Fruit fly (Drosophila melanogaster) whole organism, embryonic: ENCODE results near the gene Acat2.

Source experiments
- B-H2 ChIP-seq: fragments of 200-800 bp; sonication (Bioruptor generic); optimal IDR thresholded peaks from 2 replicates; lab custom pipeline; 2018; ENCODE audit warnings: missing biosample characterization, mild to moderate bottlenecking, missing genetic modification characterization
- BtbVII ChIP-seq: fragments of 200-800 bp; sonication (Bioruptor generic); optimal IDR thresholded peaks from 3 replicates; lab custom pipeline; 2017; ENCODE audit warnings: missing biosample characterization, mild to moderate bottlenecking, missing genetic modification characterization
- CG11695 ChIP-seq: fragments of 200-800 bp; sonication (Bioruptor generic); IDR thresholded peaks from 3 replicates; pipeline ENCODE4 v1.3.6; 2022; ENCODE audit warnings: missing biosample characterization, missing genetic modification characterization
- CG11696 ChIP-seq: fragments of 200-800 bp; sonication (Bioruptor generic); IDR thresholded peaks from 2 replicates; pipeline ENCODE4 v1.3.6; 2022; ENCODE audit warnings: missing biosample characterization, missing genetic modification characterization
- CG12299 ChIP-seq: fragments of 200-800 bp; sonication (Bioruptor generic); optimal IDR thresholded peaks from 2 replicates; lab custom pipeline; 2018; ENCODE audit warnings: missing biosample characterization, mild to moderate bottlenecking, missing genetic modification characterization
- CG17328 ChIP-seq: fragments of 200-800 bp; sonication (Bioruptor generic); IDR thresholded peaks from 2 replicates; pipeline ENCODE4 v1.3.6; 2022; ENCODE audit warnings: missing biosample characterization, missing genetic modification characterization
- CG42726 ChIP-seq: fragments of 200-800 bp; sonication (Bioruptor generic); IDR thresholded peaks from 2 replicates; pipeline ENCODE4 v1.3.6; 2022; ENCODE audit warnings: missing biosample characterization, missing genetic modification characterization; ENCODE audit not compliant: partially characterized antibody
- CG4328 ChIP-seq: fragments of 200-800 bp; sonication (Bioruptor generic); optimal IDR thresholded peaks from 3 replicates; lab custom pipeline; 2017; ENCODE audit warnings: missing biosample characterization, missing genetic modification reagents, missing genetic modification characterization
- CG4360 ChIP-seq: fragments of 200-800 bp; sonication (Bioruptor generic); IDR thresholded peaks from 2 replicates; pipeline ENCODE4 v1.3.6; 2022; ENCODE audit warnings: missing biosample characterization, missing genetic modification characterization
- CG5245 ChIP-seq: fragments of 200-800 bp; sonication (Bioruptor generic); optimal IDR thresholded peaks from 3 replicates; lab custom pipeline; 2016; ENCODE audit warnings: missing biosample characterization, missing genetic modification characterization
- CG7963 ChIP-seq: fragments of 200-800 bp; sonication (Bioruptor generic); IDR thresholded peaks from 3 replicates; pipeline ENCODE4 v1.3.6; 2022; ENCODE audit warnings: missing biosample characterization, missing genetic modification characterization; ENCODE audit not compliant: partially characterized antibody
- CG8765 ChIP-seq: fragments of 200-800 bp; sonication (Bioruptor generic); IDR thresholded peaks from 2 replicates; pipeline ENCODE4 v1.3.6; 2022; ENCODE audit warnings: missing biosample characterization, missing genetic modification characterization
- CG9797 ChIP-seq: fragments of 200-800 bp; sonication (Bioruptor generic); optimal IDR thresholded peaks from 3 replicates; lab custom pipeline; 2018; ENCODE audit warnings: missing biosample characterization, mild to moderate bottlenecking, missing genetic modification characterization
- CkIIα-i1 ChIP-seq: fragments of 200-800 bp; sonication (Bioruptor generic); IDR thresholded peaks from 2 replicates; pipeline ENCODE4 v1.3.6; 2022; ENCODE audit warnings: missing biosample characterization, missing genetic modification characterization
- D19A ChIP-seq: fragments of 200-800 bp; optimal IDR thresholded peaks from 3 replicates; lab custom pipeline; 2019; ENCODE audit warnings: missing biosample characterization, mild to moderate bottlenecking, missing genetic modification characterization, moderate library complexity
- D19B ChIP-seq: fragments of 200-800 bp; sonication (Bioruptor generic); optimal IDR thresholded peaks from 2 replicates; lab custom pipeline; 2017; ENCODE audit warnings: missing biosample characterization, mild to moderate bottlenecking, missing genetic modification characterization
- Dek ChIP-seq: fragments of 200-800 bp; sonication (Bioruptor generic); optimal IDR thresholded peaks from 3 replicates; lab custom pipeline; 2019; ENCODE audit warnings: missing biosample characterization, mild to moderate bottlenecking, missing genetic modification characterization, moderate library complexity
- Dll ChIP-seq: fragments of 200-800 bp; sonication (Bioruptor generic); IDR thresholded peaks from 4 replicates; pipeline ENCODE4 v1.3.6; 2022; ENCODE audit warnings: missing biosample characterization, missing genetic modification characterization; ENCODE audit not compliant: partially characterized antibody
- Doc2 ChIP-seq: fragments of 200-800 bp; sonication (Bioruptor generic); IDR thresholded peaks from 2 replicates; pipeline ENCODE4 v1.3.6; 2022; ENCODE audit warnings: missing biosample characterization, missing genetic modification characterization
- Dp ChIP-seq: fragments of 200-800 bp; sonication (Bioruptor generic); optimal IDR thresholded peaks from 2 replicates; lab custom pipeline; 2018; ENCODE audit warnings: missing biosample characterization, mild to moderate bottlenecking, missing genetic modification characterization, moderate library complexity
- H15 ChIP-seq: fragments of 200-800 bp; sonication (Bioruptor generic); IDR thresholded peaks from 3 replicates; pipeline ENCODE4 v1.3.6; 2022; ENCODE audit warnings: missing biosample characterization, missing genetic modification characterization
- HLH4C ChIP-seq: fragments of 200-800 bp; sonication (Bioruptor generic); IDR thresholded peaks from 3 replicates; pipeline ENCODE4 v1.3.6; 2022; ENCODE audit warnings: missing biosample characterization, missing genetic modification characterization; ENCODE audit not compliant: partially characterized antibody
- Hr39 ChIP-seq: fragments of >200 bp; optimal IDR thresholded peaks from 2 replicates; lab custom pipeline; 2017
- Jarid2 ChIP-seq: fragments of 200-800 bp; sonication (Bioruptor generic); optimal IDR thresholded peaks from 3 replicates; lab custom pipeline; 2017; ENCODE audit warnings: mild to moderate bottlenecking, missing biosample characterization, missing genetic modification reagents, missing genetic modification characterization
- Max ChIP-seq: fragments of 200-800 bp; sonication (Bioruptor generic); optimal IDR thresholded peaks from 2 replicates; lab custom pipeline; 2016; ENCODE audit warnings: missing biosample characterization, mild to moderate bottlenecking, missing genetic modification characterization
- Myb ChIP-seq: fragments of 200-800 bp; sonication (Bioruptor generic); optimal IDR thresholded peaks from 2 replicates; lab custom pipeline; 2016; ENCODE audit warnings: missing biosample characterization, missing genetic modification characterization
- Usf ChIP-seq: fragments of 200-800 bp; sonication (Bioruptor generic); optimal IDR thresholded peaks from 2 replicates; lab custom pipeline; 2017; ENCODE audit warnings: missing genotype, missing biosample characterization, missing genetic modification characterization
- amos ChIP-seq: fragments of 200-800 bp; sonication (Bioruptor generic); IDR thresholded peaks from 2 replicates; pipeline ENCODE4 v1.3.6; 2022; ENCODE audit warnings: missing biosample characterization, missing genetic modification characterization; ENCODE audit not compliant: partially characterized antibody
- ap ChIP-seq: fragments of 200-800 bp; sonication (Bioruptor generic); IDR thresholded peaks from 2 replicates; pipeline ENCODE4 v1.3.6; 2022; ENCODE audit warnings: missing biosample characterization, missing genetic modification characterization
- ato ChIP-seq: fragments of 200-800 bp; sonication (Bioruptor generic); IDR thresholded peaks from 2 replicates; pipeline ENCODE4 v1.3.6; 2022; ENCODE audit warnings: missing biosample characterization, missing genetic modification characterization; ENCODE audit not compliant: partially characterized antibody
- bbx ChIP-seq: fragments of 200-800 bp; sonication (Bioruptor generic); IDR thresholded peaks from 2 replicates; pipeline ENCODE4 v1.3.6; 2022; ENCODE audit warnings: missing biosample characterization, missing genetic modification characterization; ENCODE audit not compliant: partially characterized antibody
- chinmo ChIP-seq: fragments of 200-800 bp; sonication (Bioruptor generic); IDR thresholded peaks from 4 replicates; pipeline ENCODE4 v1.3.6; 2022; ENCODE audit warnings: missing biosample characterization, missing genetic modification characterization; ENCODE audit not compliant: partially characterized antibody
- crc ChIP-seq: fragments of 200-800 bp; sonication (Bioruptor generic); optimal IDR thresholded peaks from 2 replicates; lab custom pipeline; 2016; ENCODE audit warnings: missing biosample characterization, missing genetic modification characterization
- dan ChIP-seq: fragments of 200-800 bp; sonication (Bioruptor generic); IDR thresholded peaks from 2 replicates; pipeline ENCODE4 v1.3.6; 2022; ENCODE audit warnings: missing biosample characterization, missing genetic modification characterization
- ftz-f1 ChIP-seq: fragments of 200-800 bp; sonication (Bioruptor generic); optimal IDR thresholded peaks from 2 replicates; lab custom pipeline; 2016; ENCODE audit warnings: missing biosample characterization, missing genetic modification characterization
- gce ChIP-seq: fragments of 200-800 bp; sonication (Bioruptor generic); IDR thresholded peaks from 3 replicates; pipeline ENCODE4 v1.3.6; 2022; ENCODE audit warnings: missing biosample characterization, missing genetic modification characterization
- gfzf ChIP-seq: fragments of 200-800 bp; sonication (Bioruptor generic); optimal IDR thresholded peaks from 2 replicates; lab custom pipeline; 2016; ENCODE audit warnings: missing biosample characterization, mild to moderate bottlenecking, missing genetic modification characterization, moderate library complexity
- hbn ChIP-seq: fragments of 200-800 bp; sonication (Bioruptor generic); IDR thresholded peaks from 2 replicates; pipeline ENCODE4 v1.3.6; 2022; ENCODE audit warnings: missing biosample characterization, missing genetic modification characterization; ENCODE audit not compliant: partially characterized antibody
- org-1 ChIP-seq: fragments of 200-800 bp; sonication (Bioruptor generic); optimal IDR thresholded peaks from 2 replicates; lab custom pipeline; 2017; ENCODE audit warnings: missing biosample characterization, missing genetic modification characterization
- phol ChIP-seq: fragments of 200-800 bp; sonication (Bioruptor generic); optimal IDR thresholded peaks from 3 replicates; lab custom pipeline; 2018; ENCODE audit warnings: missing biosample characterization, mild to moderate bottlenecking, missing genetic modification characterization, moderate library complexity
- row ChIP-seq: fragments of 200-800 bp; sonication (Bioruptor generic); IDR thresholded peaks from 3 replicates; pipeline ENCODE4 v1.3.6; 2022; ENCODE audit warnings: missing biosample characterization, missing genetic modification characterization
- sens-2 ChIP-seq: fragments of 200-800 bp; sonication (Bioruptor generic); IDR thresholded peaks from 2 replicates; pipeline ENCODE4 v1.3.6; 2022; ENCODE audit warnings: missing biosample characterization, missing genetic modification characterization
- sob ChIP-seq: fragments of 200-800 bp; sonication (Bioruptor generic); IDR thresholded peaks from 2 replicates; pipeline ENCODE4 v1.3.6; 2022; ENCODE audit warnings: missing biosample characterization, missing genetic modification characterization
- tx ChIP-seq: fragments of 200-800 bp; sonication (Bioruptor generic); optimal IDR thresholded peaks from 2 replicates; lab custom pipeline; 2016; ENCODE audit warnings: missing biosample characterization, missing genetic modification characterization
- unpg ChIP-seq: fragments of 200-800 bp; sonication (Bioruptor generic); optimal IDR thresholded peaks from 3 replicates; lab custom pipeline; 2018; ENCODE audit warnings: missing biosample characterization, mild to moderate bottlenecking, missing genetic modification characterization, moderate library complexity
- usp ChIP-seq: fragments of >200 bp; optimal IDR thresholded peaks from 2 replicates; lab custom pipeline; 2017; ENCODE audit warnings: missing biosample characterization, missing genetic modification characterization
- wek ChIP-seq: fragments of 200-800 bp; sonication (Bioruptor generic); optimal IDR thresholded peaks from 3 replicates; lab custom pipeline; 2018; ENCODE audit warnings: missing biosample characterization, mild to moderate bottlenecking, missing genetic modification characterization, moderate library complexity
- zen2 ChIP-seq: fragments of 200-800 bp; sonication (Bioruptor generic); IDR thresholded peaks from 3 replicates; pipeline ENCODE4 v1.3.6; 2022; ENCODE audit warnings: missing biosample characterization, missing genetic modification characterization; ENCODE audit not compliant: partially characterized antibody

The Acat2 gene

DNA sequence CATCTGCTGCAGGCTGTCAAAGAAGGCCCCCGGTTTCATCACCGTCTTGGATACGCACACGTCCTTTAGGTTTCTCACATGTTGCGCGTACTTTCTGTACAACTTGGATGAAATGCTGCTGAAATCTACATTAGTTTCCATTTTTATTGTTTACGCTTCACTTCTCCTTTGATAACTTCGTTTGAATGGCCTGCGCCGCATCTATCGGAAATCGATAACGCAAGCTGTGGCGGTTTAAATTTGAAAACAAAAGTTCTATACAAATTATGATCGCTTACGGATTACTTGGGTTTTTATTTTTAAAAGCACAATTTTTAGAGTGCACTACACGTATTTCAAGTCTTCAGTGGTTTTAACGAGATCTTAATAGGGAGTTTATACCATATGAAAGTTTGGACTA lies 30.2 kb downstream of the Acat2 start, which contains the start of gene msd5 (continued):
- peak; percentile 42 for TF ChIP-seq Myb (GFP tag; lab: Kevin White, UChicago)
- TF ChIP-seq gfzf (GFP tag; lab: Kevin White, UChicago), result peak; percentile 24
- no peak for TF ChIP-seq CkIIα-i1
- no peak for TF ChIP-seq org-1 (GFP tag; lab: Kevin White, UChicago)
- TF ChIP-seq dan, result no peak
- no peak for TF ChIP-seq CG11695 (GFP tag; lab: Robert Waterston, UW)
- no peak for TF ChIP-seq CG11696 (GFP tag; lab: Robert Waterston, UW)
- no peak for TF ChIP-seq tx
- TF ChIP-seq bbx (GFP tag; lab: Robert Waterston, UW), result peak; percentile 30; the same call in 1 of the 2 replicates
- no peak for TF ChIP-seq BtbVII (GFP tag; lab: Kevin White, UChicago)
- TF ChIP-seq ato (GFP tag; lab: Robert Waterston, UW), result peak; percentile 54; the same call in 1 of the 2 replicates
- TF ChIP-seq CG7963 (GFP tag; lab: Robert Waterston, UW), result peak; percentile 66
- TF ChIP-seq Hr39 (lab: Kevin White, UChicago), result no peak
- TF ChIP-seq hbn (GFP tag; lab: Robert Waterston, UW), result peak; percentile 21; the same call in 1 of the 2 replicates
- peak; percentile 92 for TF ChIP-seq Dp
- peak; percentile 77 for TF ChIP-seq HLH4C (GFP tag; lab: Robert Waterston, UW)
- TF ChIP-seq Usf, result no peak
- peak; percentile 14; the same call in 1 of the 2 replicates for TF ChIP-seq amos (GFP tag; lab: Robert Waterston, UW)
- peak; percentile 1 for TF ChIP-seq CG9797
- TF ChIP-seq phol (tag; lab: Kevin White, UChicago), result peak; percentile 10
- TF ChIP-seq, all 482 proteins: peak for 27

DNA sequence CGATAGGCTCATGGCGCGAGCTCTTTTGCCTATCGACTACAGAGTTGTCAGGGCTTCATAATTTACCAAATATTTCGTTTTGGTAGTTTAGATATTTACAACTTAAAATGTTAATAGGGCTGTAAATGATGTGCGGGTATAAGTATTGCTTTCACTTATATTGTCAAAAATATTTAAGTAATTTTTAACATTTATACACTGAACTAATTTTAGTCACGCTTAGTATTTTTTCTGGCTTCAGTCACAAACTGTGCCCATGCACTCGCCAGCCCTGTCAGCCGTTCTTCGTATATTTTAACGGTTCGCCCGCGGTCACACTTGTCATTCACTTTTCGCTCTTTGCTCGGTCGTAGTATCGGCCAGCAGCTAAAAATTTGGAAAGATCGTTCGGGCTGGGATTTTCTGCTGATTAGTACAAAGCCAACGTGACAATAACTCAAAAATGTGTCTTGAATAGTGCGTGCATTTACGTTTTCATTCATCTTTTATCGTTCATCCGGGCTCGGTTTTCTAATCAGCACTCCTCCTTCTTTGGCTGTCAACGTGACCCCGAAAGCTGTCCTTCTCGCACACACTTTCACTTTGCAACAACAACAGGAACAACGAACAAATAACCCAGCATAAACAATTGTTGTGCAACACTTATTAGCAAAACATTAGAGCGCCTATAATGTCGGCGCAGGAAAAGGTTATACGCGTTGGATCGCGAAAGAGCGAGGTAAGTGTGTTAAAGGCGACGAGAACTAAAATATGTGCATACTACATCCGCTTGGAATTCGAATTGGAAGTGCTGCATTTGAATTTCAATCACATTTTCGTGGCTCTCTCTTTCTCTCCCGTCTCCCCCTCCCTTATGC lies 32.1 kb downstream of the Acat2 start, which contains the start of the genes Hmbs and CG2211:
TSS of gene Hmbs (plus strand) at position 319 of the 857 bp plus-strand sequence.
TSS of gene CG2211 (minus strand) at position 789 of the 857 bp plus-strand sequence.
- TF ChIP-seq CG4328, result peak; percentile 88
- peak; percentile 76 for TF ChIP-seq crc (GFP tag; lab: Kevin White, UChicago)
- TF ChIP-seq D19B (GFP tag; lab: Kevin White, UChicago), result peak; percentile 63
- TF ChIP-seq CG42726 (GFP tag; lab: Robert Waterston, UW), result peak; percentile 60
- TF ChIP-seq CG8765 (GFP tag; lab: Robert Waterston, UW), result peak; percentile 70
- peak; percentile 90 for TF ChIP-seq sob
- TF ChIP-seq Dll (GFP tag; lab: Robert Waterston, UW), result peak; percentile 70; the same call in 3 of the 4 replicates
- TF ChIP-seq CG12299 (tag; lab: Kevin White, UChicago), result peak; percentile 22
- TF ChIP-seq sens-2 (GFP tag; lab: Robert Waterston, UW), result peak; percentile 74
- peak; percentile 64 for TF ChIP-seq Jarid2
- TF ChIP-seq CG4360 (GFP tag; lab: Robert Waterston, UW), result peak; percentile 66; the same call in 1 of the 2 replicates
- peak; percentile 78 for TF ChIP-seq H15 (GFP tag; lab: Robert Waterston, UW)
- peak; percentile 96 for TF ChIP-seq row (GFP tag; lab: Robert Waterston, UW)
- TF ChIP-seq zen2 (GFP tag; lab: Robert Waterston, UW), result no peak
- peak; percentile 54; the same call in 1 of the 2 replicates for TF ChIP-seq ap (GFP tag; lab: Robert Waterston, UW)
- TF ChIP-seq gce (GFP tag; lab: Robert Waterston, UW), result peak; percentile 68; the same call in 2 of the 3 replicates
- TF ChIP-seq ftz-f1, result peak; percentile 68
- peak; percentile 78 for TF ChIP-seq Dek (tag; lab: Kevin White, UChicago)
- TF ChIP-seq CG5245 (GFP tag; lab: Kevin White, UChicago), result peak; percentile 83
- TF ChIP-seq wek (GFP tag; lab: Kevin White, UChicago), result peak; percentile 28
- TF ChIP-seq chinmo, result 0 out of 4 replicates have a peak, but pooled peaks have one; percentile 39
- TF ChIP-seq B-H2 (GFP tag; lab: Kevin White, UChicago), result peak; percentile 90
- peak; percentile 78 for TF ChIP-seq unpg (GFP tag; lab: Kevin White, UChicago)
- no peak for TF ChIP-seq usp
- peak; percentile 89 for TF ChIP-seq CG17328 (GFP tag; lab: Robert Waterston, UW)
- no peak for TF ChIP-seq Doc2 (GFP tag; lab: Robert Waterston, UW)
- peak; percentile 73 for TF ChIP-seq D19A (tag; lab: Kevin White, UChicago)
- TF ChIP-seq Max, result peak; percentile 92
